Worm (Caenorhabditis elegans) whole organism, midembryonic: ENCODE measurements around the gene T14B4.20.

Source experiments
- T22C8.4 ChIP-seq: fragments of 200-800 bp; sonication (Bioruptor generic); IDR thresholded peaks from 2 replicates; pipeline ENCODE4 v1.3.6; 2022; ENCODE audit warnings: missing genetic modification characterization, missing compliant biosample characterization
- cog-1 ChIP-seq: sonication (generic microtip); optimal IDR thresholded peaks from 2 replicates; lab custom pipeline; 2016; ENCODE audit warnings: missing genetic modification characterization, missing compliant biosample characterization
- flt-1 ChIP-seq: fragments of 200-800 bp; sonication (Bioruptor generic); IDR thresholded peaks from 2 replicates; pipeline ENCODE4 v1.3.6; 2022; ENCODE audit warnings: missing genetic modification characterization, missing compliant biosample characterization
- klf-2 ChIP-seq: fragments of 200-800 bp; sonication (Bioruptor generic); conservative IDR thresholded peaks from 2 replicates; pipeline ENCODE4 v1.3.6; 2022; ENCODE audit warnings: missing genetic modification reagents, missing genetic modification characterization, missing compliant biosample characterization
- med-1 ChIP-seq: sonication (generic microtip); optimal IDR thresholded peaks from 2 replicates; lab custom pipeline; 2017; ENCODE audit warnings: missing genetic modification characterization, mild to moderate bottlenecking, missing compliant biosample characterization, antibody characterized with exemption, missing genetic modification reagents; ENCODE audit not compliant: insufficient read depth
- ref-1 ChIP-seq: fragments of 200-800 bp; sonication (Bioruptor generic); conservative IDR thresholded peaks from 2 replicates; pipeline ENCODE4 v1.3.6; 2022; ENCODE audit warnings: missing genetic modification reagents, missing genetic modification characterization, missing compliant biosample characterization
- tab-1 ChIP-seq: fragments of 200-800 bp; sonication (Bioruptor generic); IDR thresholded peaks from 2 replicates; pipeline ENCODE4 v1.3.6; 2022; ENCODE audit warnings: missing genetic modification characterization, missing compliant biosample characterization
- ztf-23 ChIP-seq: fragments of 200-800 bp; sonication (Bioruptor generic); IDR thresholded peaks from 2 replicates; pipeline ENCODE4 v1.3.6; 2022; ENCODE audit warnings: missing genetic modification reagents, missing genetic modification characterization, missing compliant biosample characterization
- ztf-29 ChIP-seq: fragments of 200-800 bp; sonication (Bioruptor generic); IDR thresholded peaks from 2 replicates; pipeline ENCODE4 v1.3.6; 2022; ENCODE audit warnings: missing genetic modification reagents, missing genetic modification characterization, missing compliant biosample characterization

T14B4.20 gene

ce11 chrII:6750929-6751328 is 34.2 kb downstream of the T14B4.20 start, which contains the start of gene F41G3.20:
Gene F41G3.20 (minus strand): TSS chrII:6751029.
- TF ChIP-seq T22C8.4 (GFP tag; lab: Robert Waterston, UW) (no peak), tab-1 (GFP tag; lab: Robert Waterston, UW) (no peak), ztf-23 (no peak), cog-1 (tag; lab: Kevin White, UChicago) (no peak), flt-1 (GFP tag; lab: Robert Waterston, UW) (no peak), med-1 (GFP tag; lab: Kevin White, UChicago) (no peak), ztf-29 (GFP tag; lab: Robert Waterston, UW) (no peak), ref-1 (GFP tag; lab: Robert Waterston, UW) (no peak), klf-2 (GFP tag; lab: Robert Waterston, UW) (no peak)

- TF ChIP-seq tab-1 (GFP tag; lab: Robert Waterston, UW) = no peak
- TF ChIP-seq flt-1 (GFP tag; lab: Robert Waterston, UW) = no peak
- TF ChIP-seq ztf-29 (GFP tag; lab: Robert Waterston, UW) = no peak
- TF ChIP-seq ztf-23 = no peak
- no peak for TF ChIP-seq cog-1 (tag; lab: Kevin White, UChicago)
Observed at ce11 chrII:6752027-6752426, 35.3 kb downstream of the T14B4.20 start, which contains the start of gene F41G3.19. Gene F41G3.19 (minus strand): TSS chrII:6752127.

ce11 chrII:6752850-6753249 is 36.1 kb downstream of the T14B4.20 start, which contains the start of gene F41G3.21:
Gene F41G3.21 (minus strand): TSS chrII:6752950.
- no peak for TF ChIP-seq ref-1 (GFP tag; lab: Robert Waterston, UW)

DNA sequence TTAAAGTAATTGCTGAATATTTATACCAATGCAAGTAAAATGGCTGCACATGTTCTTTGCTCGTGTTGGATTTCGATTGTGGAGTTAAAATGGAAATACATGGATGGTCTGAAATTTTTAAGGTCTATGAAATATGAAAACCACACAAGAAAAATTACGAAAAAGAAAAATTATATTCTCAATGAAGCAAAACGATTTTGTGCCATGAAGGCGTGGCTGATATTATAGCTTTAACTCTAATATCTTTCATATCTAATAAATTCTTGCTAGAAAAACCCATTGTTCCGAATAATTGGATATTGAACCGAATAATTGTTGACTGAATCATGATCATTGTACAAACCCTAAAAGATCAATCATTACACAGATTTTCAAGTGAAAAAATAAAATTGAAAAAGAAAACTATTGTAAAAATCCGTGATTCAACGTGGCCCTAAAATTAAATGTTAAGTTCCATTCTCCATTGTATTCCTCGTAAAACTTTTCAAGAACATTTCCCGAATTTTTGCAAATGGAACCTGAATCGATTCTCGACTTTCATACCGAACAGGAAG is 38.0 kb downstream of the T14B4.20 start, which contains the start of the genes srx-95 and fis-1:
Gene srx-95, minus strand, starts transcription at position 101 of the 554 bp plus-strand sequence.
Gene fis-1, plus strand, starts transcription at position 504 of the 554 bp plus-strand sequence.
- TF ChIP-seq med-1 (GFP tag; lab: Kevin White, UChicago) (no peak), T22C8.4 (GFP tag; lab: Robert Waterston, UW) (no peak), ztf-23 (no peak), ref-1 (GFP tag; lab: Robert Waterston, UW) (no peak), ztf-29 (GFP tag; lab: Robert Waterston, UW) (no peak), klf-2 (GFP tag; lab: Robert Waterston, UW) (no peak), tab-1 (GFP tag; lab: Robert Waterston, UW) (no peak), flt-1 (GFP tag; lab: Robert Waterston, UW) (no peak), cog-1 (tag; lab: Kevin White, UChicago) (no peak)

DNA sequence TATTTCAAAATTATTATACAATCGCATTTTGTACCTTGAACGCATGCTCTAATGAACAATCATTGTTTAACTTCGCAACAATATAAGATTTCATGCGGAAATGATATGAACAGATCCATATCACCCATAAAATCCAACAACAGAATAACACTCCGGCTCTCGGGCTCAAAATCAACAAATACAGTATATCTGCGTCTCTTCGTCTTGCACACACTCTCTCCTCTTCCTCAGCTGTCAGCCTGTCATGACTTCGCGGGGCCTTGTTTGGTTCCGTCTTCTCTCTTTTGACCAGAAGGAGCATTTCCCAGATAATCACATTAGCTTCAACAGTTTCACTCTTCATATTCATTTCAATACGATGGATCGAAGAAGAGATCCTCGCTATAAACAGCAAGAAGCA is 39.5 kb downstream of the T14B4.20 start, which contains the start of gene F41G3.3:
Gene F41G3.3, plus strand, starts transcription at position 301 of the 400 bp plus-strand sequence.
- TF ChIP-seq flt-1 (GFP tag; lab: Robert Waterston, UW) = no peak

DNA sequence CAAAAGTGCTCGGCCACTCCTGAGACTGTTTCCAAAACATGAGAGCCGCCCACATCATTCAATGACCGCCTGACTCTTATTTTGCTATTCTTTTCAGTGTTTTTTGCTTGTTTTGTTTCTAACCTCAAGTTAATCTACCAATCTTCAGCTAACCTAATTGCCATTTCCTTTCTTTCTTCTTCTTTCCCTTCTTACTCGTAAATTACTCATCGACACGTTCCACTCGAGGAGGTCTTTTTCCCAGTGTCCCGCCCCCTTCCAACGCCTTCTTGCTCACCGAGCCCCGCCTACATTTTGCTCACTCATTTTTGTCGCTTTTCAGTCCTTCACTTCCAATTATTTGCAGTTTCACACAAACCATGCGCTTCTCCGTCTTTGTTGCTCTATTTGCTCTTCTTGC is 48.0 kb downstream of the T14B4.20 start, which contains the start of gene nlp-50:
Gene nlp-50, plus strand, starts transcription at position 301 of the 400 bp plus-strand sequence.
- no peak for TF ChIP-seq ztf-23
- TF ChIP-seq cog-1 (tag; lab: Kevin White, UChicago) = no peak
- no peak for TF ChIP-seq med-1 (GFP tag; lab: Kevin White, UChicago)
- no peak for TF ChIP-seq tab-1 (GFP tag; lab: Robert Waterston, UW)
- no peak for TF ChIP-seq flt-1 (GFP tag; lab: Robert Waterston, UW)
- no peak for TF ChIP-seq ztf-29 (GFP tag; lab: Robert Waterston, UW)
- no peak for TF ChIP-seq ref-1 (GFP tag; lab: Robert Waterston, UW)
- TF ChIP-seq klf-2 (GFP tag; lab: Robert Waterston, UW) = no peak
- TF ChIP-seq T22C8.4 (GFP tag; lab: Robert Waterston, UW) = no peak
